Fruit fly (Drosophila melanogaster): ENCODE results near the gene Trx2.
A peak's percentile ranks its signal among the peaks of the same experiment; 100 is the strongest.

Gene Trx2

dm6 chr2L:9660516-9660920, 47.6 kb downstream of the Trx2 start (continued):
- TF ChIP-seq Blimp-1 (GFP tag; optimal IDR thresholded peaks at IDR 0.05) (peak; percentile 46), Hmx (GFP tag; optimal IDR thresholded peaks at IDR 0.05) (no peak), odd (GFP tag; optimal IDR thresholded peaks at IDR 0.05) (peak; percentile 71), D19A (tag; optimal IDR thresholded peaks at IDR 0.05) (peak; percentile 58), ac (GFP tag; optimal IDR thresholded peaks at IDR 0.05) (no peak), Hr3 (GFP tag; optimal IDR thresholded peaks at IDR 0.05) (peak; percentile 71), CG3407 (GFP tag; optimal IDR thresholded peaks at IDR 0.05) (peak; percentile 28), luna (GFP tag; optimal IDR thresholded peaks at IDR 0.05) (no peak), Gug (GFP tag; IDR thresholded peaks at IDR 0.05) (peak; percentile 66; the same call in 1 of the 4 replicates), CG17802 (tag; optimal IDR thresholded peaks at IDR 0.05) (no peak), insv (GFP tag; optimal IDR thresholded peaks at IDR 0.05) (peak in 1 of 2 experiments; percentile 20), CG14667 (GFP tag; IDR thresholded peaks at IDR 0.05) (peak; percentile 58), CG18476 (GFP tag; optimal IDR thresholded peaks at IDR 0.05) (peak; percentile 73), btn (GFP tag; optimal IDR thresholded peaks at IDR 0.05) (no peak), run (tag; optimal IDR thresholded peaks at IDR 0.05) (peak; percentile 41), Xrp1 (GFP tag; IDR thresholded peaks at IDR 0.05) (peak; percentile 57; the same call in 1 of the 2 replicates), CG12942 (GFP tag; optimal IDR thresholded peaks at IDR 0.05) (no peak), CG16863 (GFP tag; optimal IDR thresholded peaks at IDR 0.05) (no peak), pfk (GFP tag; optimal IDR thresholded peaks at IDR 0.05) (no peak), CG11085 (GFP tag; IDR thresholded peaks at IDR 0.05) (no peak; the same call in 1 of the 2 replicates), pita (GFP tag; optimal IDR thresholded peaks at IDR 0.05) (no peak), B-H1 (GFP tag; IDR thresholded peaks at IDR 0.05) (peak; percentile 57), Hr39 (optimal IDR thresholded peaks at IDR 0.05) (no peak), Dfd (GFP tag; optimal IDR thresholded peaks at IDR 0.05) (no peak), Hey (tag; optimal IDR thresholded peaks at IDR 0.05) (no peak), Dip2 (GFP tag; IDR thresholded peaks at IDR 0.05) (no peak), CG2199 (GFP tag; IDR thresholded peaks at IDR 0.05) (no peak), CG9437 (GFP tag; optimal IDR thresholded peaks at IDR 0.05) (peak; percentile 68), CrebB (tag; optimal IDR thresholded peaks at IDR 0.05) (peak; percentile 46), CG3281 (GFP tag; optimal IDR thresholded peaks at IDR 0.05) (peak; percentile 88), CG15696 (tag; optimal IDR thresholded peaks at IDR 0.05) (peak; percentile 10), CG3838 (GFP tag; optimal IDR thresholded peaks at IDR 0.05) (peak; percentile 42), jigr1 (GFP tag; IDR thresholded peaks at IDR 0.05) (peak; percentile 62; the same call in 2 of the 3 replicates), maf-S (GFP tag; optimal IDR thresholded peaks at IDR 0.05) (peak; percentile 26), ab (GFP tag; optimal IDR thresholded peaks at IDR 0.05) (no peak), ewg (GFP tag; optimal IDR thresholded peaks at IDR 0.05) (peak; percentile 82), pb (GFP tag; optimal IDR thresholded peaks at IDR 0.05) (peak; percentile 2), CG18619 (GFP tag; optimal IDR thresholded peaks at IDR 0.05) (peak; percentile 78), ERR (GFP tag; optimal IDR thresholded peaks at IDR 0.05) (no peak), HLH3B (GFP tag; IDR thresholded peaks at IDR 0.05) (peak; percentile 66), CG14014 (GFP tag; IDR thresholded peaks at IDR 0.05) (peak; percentile 84), sens (GFP tag) (peak; percentile 83), ase (GFP tag; IDR thresholded peaks at IDR 0.05) (peak; percentile 62; the same call in 1 of the 3 replicates), disco-r (GFP tag; optimal IDR thresholded peaks at IDR 0.05) (no peak), CG6765 (GFP tag; optimal IDR thresholded peaks at IDR 0.05) (peak; percentile 86), CG4404 (GFP tag; IDR thresholded peaks at IDR 0.05) (peak; percentile 41), Sin3A (optimal IDR thresholded peaks at IDR 0.05) (no peak), Aef1 (GFP tag; IDR thresholded peaks at IDR 0.05) (peak; percentile 70), CG2875 (GFP tag; optimal IDR thresholded peaks at IDR 0.05) (peak; percentile 20), twi (tag; optimal IDR thresholded peaks at IDR 0.05) (no peak), CG12659 (GFP tag; optimal IDR thresholded peaks at IDR 0.05) (peak; percentile 84), E2f2 (GFP tag; IDR thresholded peaks at IDR 0.05) (peak; percentile 45; the same call in 1 of the 2 replicates), CG8089 (GFP tag; optimal IDR thresholded peaks at IDR 0.05) (no peak)
